Worm (Caenorhabditis elegans): Measurements from ENCODE around the gene nhr-251.
A peak's percentile ranks its signal among the peaks of the same experiment; 100 is the strongest.

The nhr-251 gene

ce11 chrV:585472-585871 is 14.9 kb upstream of the nhr-251 start, which contains the start of gene K06H6.2:
K06H6.2 (plus strand) TSS chrV:585772.
- TF ChIP-seq elt-2 (tag; optimal IDR thresholded peaks at IDR 0.05) (no peak), zag-1 (tag; optimal IDR thresholded peaks at IDR 0.05) (no peak), fkh-10 (GFP tag; optimal IDR thresholded peaks at IDR 0.05) (no peak), R02D3.7 (tag; optimal IDR thresholded peaks at IDR 0.05) (no peak), ceh-82 (tag; optimal IDR thresholded peaks at IDR 0.05) (no peak), unc-62 (GFP tag; optimal IDR thresholded peaks at IDR 0.05) (no peak), nhr-67 (tag; optimal IDR thresholded peaks at IDR 0.05) (no peak)

- TF ChIP-seq egl-27 (tag; optimal IDR thresholded peaks at IDR 0.05) (no peak), eor-1 (tag; optimal IDR thresholded peaks at IDR 0.05) (no peak), zag-1 (tag; optimal IDR thresholded peaks at IDR 0.05) (no peak)
Observed at ce11 chrV:587818-588217, 12.5 kb upstream of the nhr-251 start, which contains the start of gene K06H6.1. K06H6.1 (plus strand) TSS chrV:588118.

ce11 chrV:590182-590581 is 10.1 kb upstream of the nhr-251 start, which contains the start of gene ZK488.6:
ZK488.6 (plus strand) TSS chrV:590482.
- TF ChIP-seq sea-2 (GFP tag; optimal IDR thresholded peaks at IDR 0.05) = no peak
- no peak for TF ChIP-seq unc-62 (GFP tag; optimal IDR thresholded peaks at IDR 0.05)
- TF ChIP-seq jun-1 (tag; optimal IDR thresholded peaks at IDR 0.05) = no peak
- no peak for TF ChIP-seq elt-3 (tag; optimal IDR thresholded peaks at IDR 0.05)
- TF ChIP-seq fos-1 (tag; optimal IDR thresholded peaks at IDR 0.05) = no peak
- TF ChIP-seq elt-1 (tag; optimal IDR thresholded peaks at IDR 0.05) = no peak
- TF ChIP-seq ama-1 (optimal IDR thresholded peaks at IDR 0.05) = no peak
- no peak for TF ChIP-seq nhr-77 (tag; optimal IDR thresholded peaks at IDR 0.05)
- TF ChIP-seq snpc-4 (tag; optimal IDR thresholded peaks at IDR 0.05) = no peak
- no peak for TF ChIP-seq fkh-10 (GFP tag; optimal IDR thresholded peaks at IDR 0.05)
- TF ChIP-seq unc-39 (tag; optimal IDR thresholded peaks at IDR 0.05) = no peak
- no peak for TF ChIP-seq nhr-11 (tag; optimal IDR thresholded peaks at IDR 0.05)
- no peak for TF ChIP-seq ceh-9 (tag; optimal IDR thresholded peaks at IDR 0.05)
- TF ChIP-seq pqm-1 (tag; optimal IDR thresholded peaks at IDR 0.05) = no peak
- TF ChIP-seq ceh-28 (tag; optimal IDR thresholded peaks at IDR 0.05) = no peak
- TF ChIP-seq mml-1 (tag; optimal IDR thresholded peaks at IDR 0.05) = no peak
- no peak for TF ChIP-seq lsy-12 (tag; optimal IDR thresholded peaks at IDR 0.05)
- TF ChIP-seq ZK546.5 (tag; optimal IDR thresholded peaks at IDR 0.05) = no peak

ce11 chrV:592959-593358 is 7.4 kb upstream of the nhr-251 start, which contains the start of gene ZK488.5:
ZK488.5 (plus strand) TSS chrV:593259.
- TF ChIP-seq mml-1 (tag; optimal IDR thresholded peaks at IDR 0.05) (no peak), nhr-23 (tag; optimal IDR thresholded peaks at IDR 0.05) (no peak), zag-1 (tag; optimal IDR thresholded peaks at IDR 0.05) (no peak), ztf-11 (tag; optimal IDR thresholded peaks at IDR 0.05) (no peak), jun-1 (tag; optimal IDR thresholded peaks at IDR 0.05) (no peak), unc-62 (GFP tag; optimal IDR thresholded peaks at IDR 0.05) (no peak), ztf-4 (tag; optimal IDR thresholded peaks at IDR 0.05) (no peak), ceh-82 (tag; optimal IDR thresholded peaks at IDR 0.05) (no peak), tbx-2 (tag; optimal IDR thresholded peaks at IDR 0.05) (no peak), sea-2 (GFP tag; optimal IDR thresholded peaks at IDR 0.05) (no peak), egl-27 (tag; optimal IDR thresholded peaks at IDR 0.05) (no peak), nhr-25 (tag; optimal IDR thresholded peaks at IDR 0.05) (no peak), lin-15B (tag; optimal IDR thresholded peaks at IDR 0.05) (no peak), nfya-1 (tag; optimal IDR thresholded peaks at IDR 0.05; ENCODE audit: insufficient read depth) (no peak), pqm-1 (tag; optimal IDR thresholded peaks at IDR 0.05) (no peak), nhr-43 (tag; optimal IDR thresholded peaks at IDR 0.05; ENCODE audit: poor library complexity, severe bottlenecking) (no peak)

ce11 chrV:596923-597322 is 3.4 kb upstream of the nhr-251 start:
- TF ChIP-seq nhr-25 (tag; optimal IDR thresholded peaks at IDR 0.05) (peak; percentile 40), ceh-28 (tag; optimal IDR thresholded peaks at IDR 0.05) (no peak), nhr-23 (tag; optimal IDR thresholded peaks at IDR 0.05) (peak; percentile 59), R02D3.7 (tag; optimal IDR thresholded peaks at IDR 0.05) (no peak), ceh-82 (tag; optimal IDR thresholded peaks at IDR 0.05) (no peak), elt-1 (tag; optimal IDR thresholded peaks at IDR 0.05) (peak; percentile 88), elt-2 (tag; optimal IDR thresholded peaks at IDR 0.05) (no peak), fos-1 (tag; optimal IDR thresholded peaks at IDR 0.05) (no peak)

All from whole organism, L3 larva.